Fruit fly (Drosophila melanogaster) whole organism, pupa: ENCODE measurements around the gene Ccm3.

Experiments
- CG10348 ChIP-seq: fragments of 200-800 bp; sonication (Bioruptor generic); IDR thresholded peaks from 2 replicates; pipeline ENCODE4 v1.3.6; 2022; ENCODE audit warnings: missing biosample characterization, missing genetic modification characterization
- CG12605 ChIP-seq: fragments of 200-800 bp; sonication (Bioruptor generic); IDR thresholded peaks from 2 replicates; pipeline ENCODE4 v1.3.6; 2022; ENCODE audit warnings: missing biosample characterization, missing genetic modification characterization
- CG13204 ChIP-seq: fragments of 200-800 bp; sonication (Bioruptor generic); optimal IDR thresholded peaks from 2 replicates; lab custom pipeline; 2018; ENCODE audit warnings: missing biosample characterization, mild to moderate bottlenecking, missing genetic modification characterization, moderate library complexity
- CG32121 ChIP-seq: fragments of 200-800 bp; sonication (Bioruptor generic); IDR thresholded peaks from 2 replicates; pipeline ENCODE4 v1.3.6; 2022; ENCODE audit warnings: missing biosample characterization, missing genetic modification characterization
- CG9948 ChIP-seq: fragments of 200-800 bp; sonication (Bioruptor generic); optimal IDR thresholded peaks from 2 replicates; lab custom pipeline; 2018; ENCODE audit warnings: missing biosample characterization, mild to moderate bottlenecking, missing genetic modification characterization, moderate library complexity
- D1 ChIP-seq: fragments of 200-800 bp; sonication (Bioruptor generic); optimal IDR thresholded peaks from 2 replicates; lab custom pipeline; 2018; ENCODE audit warnings: missing biosample characterization, mild to moderate bottlenecking, missing genetic modification characterization, moderate library complexity
- EcR ChIP-seq: fragments of 200-800 bp; sonication (Bioruptor generic); optimal IDR thresholded peaks from 3 replicates; lab custom pipeline; 2019; ENCODE audit warnings: missing biosample characterization, missing genetic modification characterization, mild to moderate bottlenecking, moderate library complexity, missing genetic modification reagents
- Ets98B ChIP-seq: fragments of 200-800 bp; sonication (Bioruptor generic); IDR thresholded peaks from 2 replicates; pipeline ENCODE4 v1.3.6; 2022; ENCODE audit warnings: missing biosample characterization, missing genetic modification characterization
- Snoo ChIP-seq: fragments of 200-800 bp; sonication (Bioruptor generic); optimal IDR thresholded peaks from 3 replicates; lab custom pipeline; 2017; ENCODE audit warnings: missing biosample characterization, mild to moderate bottlenecking, missing genetic modification characterization, inconsistent platforms
- fd96Ca ChIP-seq: fragments of 200-800 bp; sonication (Bioruptor generic); IDR thresholded peaks from 3 replicates; pipeline ENCODE4 v1.3.6; 2022; ENCODE audit warnings: missing biosample characterization, missing genetic modification characterization
- gl ChIP-seq: fragments of 200-800 bp; sonication (Bioruptor generic); optimal IDR thresholded peaks from 2 replicates; lab custom pipeline; 2018; ENCODE audit warnings: missing biosample characterization, mild to moderate bottlenecking, missing genetic modification characterization
- rn ChIP-seq: fragments of 200-800 bp; sonication (Bioruptor generic); IDR thresholded peaks from 2 replicates; pipeline ENCODE4 v1.3.6; 2022; ENCODE audit warnings: missing biosample characterization, missing genetic modification characterization

dm6 chr3R:15346018-15346383 lies 25.8 kb upstream of the Ccm3 start, which contains the start of the genes Surf4 and CG31301:
- no peak for TF ChIP-seq CG13204
- TF ChIP-seq EcR (GFP tag; lab: Kevin White, UChicago) = no peak
- TF ChIP-seq gl (tag; lab: Kevin White, UChicago) = no peak
- no peak for TF ChIP-seq fd96Ca
- TF ChIP-seq CG12605 = no peak
- no peak for TF ChIP-seq CG32121
- TF ChIP-seq CG9948 (tag; lab: Kevin White, UChicago) = no peak
- no peak for TF ChIP-seq Ets98B (GFP tag; lab: Robert Waterston, UW)
- TF ChIP-seq D1 (tag; lab: Kevin White, UChicago) = no peak
- TF ChIP-seq rn (GFP tag; lab: Robert Waterston, UW) = no peak
- TF ChIP-seq Snoo = no peak
- TF ChIP-seq CG10348 (GFP tag; lab: Robert Waterston, UW) = no peak
